Worm (Caenorhabditis elegans) whole organism, early embryonic: Measurements from ENCODE around the gene R144.13.
"Not testable (repeated sequence)": the region's sequence is repeated elsewhere in the genome, so short reads cannot be mapped to it uniquely, and the experiment has no call there.

Experiments used
- B0310.2 ChIP-seq: sonication (generic microtip); optimal IDR thresholded peaks from 2 replicates; lab custom pipeline; 2016; ENCODE audit warnings: mild to moderate bottlenecking, missing genetic modification characterization, missing compliant biosample characterization
- F13C5.2 ChIP-seq: sonication (generic microtip); optimal IDR thresholded peaks from 2 replicates; lab custom pipeline; 2017; ENCODE audit warnings: mild to moderate bottlenecking, missing genetic modification characterization, inconsistent platforms, missing compliant biosample characterization
- aly-1 ChIP-seq: sonication (generic microtip); optimal IDR thresholded peaks from 2 replicates; lab custom pipeline; 2016; ENCODE audit warnings: missing genetic modification characterization, missing compliant biosample characterization
- ama-1 ChIP-seq: fragments of 150-350 bp; optimal IDR thresholded peaks from 2 replicates; lab custom pipeline; 2014
- ceh-13 ChIP-seq: fragments of 200-800 bp; sonication (Bioruptor generic); optimal IDR thresholded peaks from 2 replicates; lab custom pipeline; 2018; ENCODE audit warnings: mild to moderate bottlenecking, missing genetic modification characterization, missing compliant biosample characterization
- ceh-36 ChIP-seq: sonication (generic microtip); optimal IDR thresholded peaks from 2 replicates; lab custom pipeline; 2016; ENCODE audit warnings: missing genetic modification characterization, inconsistent platforms, missing compliant biosample characterization
- ets-7 ChIP-seq: sonication (generic microtip); optimal IDR thresholded peaks from 2 replicates; lab custom pipeline; 2016; ENCODE audit warnings: missing genotype, missing genetic modification characterization, missing compliant biosample characterization
- flt-1 ChIP-seq: fragments of 200-800 bp; sonication (Bioruptor generic); IDR thresholded peaks from 2 replicates; pipeline ENCODE4 v1.3.6; 2022; ENCODE audit warnings: missing genetic modification characterization, missing compliant biosample characterization
- hmbx-1 ChIP-seq: sonication (generic microtip); optimal IDR thresholded peaks from 2 replicates; lab custom pipeline; 2016; ENCODE audit warnings: mild to moderate bottlenecking, missing genetic modification characterization, missing compliant biosample characterization
- hmg-4 ChIP-seq: fragments of 200-800 bp; sonication (Bioruptor generic); optimal IDR thresholded peaks from 2 replicates; lab custom pipeline; 2018; ENCODE audit warnings: mild to moderate bottlenecking, missing genetic modification characterization, missing compliant biosample characterization
- hnd-1 ChIP-seq: sonication (generic microtip); optimal IDR thresholded peaks from 2 replicates; lab custom pipeline; 2016; ENCODE audit warnings: missing genetic modification characterization, missing compliant biosample characterization
- pes-1 ChIP-seq: fragments of 200-800 bp; sonication (Bioruptor generic); IDR thresholded peaks from 2 replicates; pipeline ENCODE4 v1.3.6; 2022; ENCODE audit warnings: missing genetic modification reagents, missing genetic modification characterization, missing compliant biosample characterization
- scrt-1 ChIP-seq: fragments of 200-800 bp; sonication (Bioruptor generic); IDR thresholded peaks from 2 replicates; pipeline ENCODE4 v1.3.6; 2022; ENCODE audit warnings: missing genetic modification characterization, missing compliant biosample characterization
- sea-1 ChIP-seq: fragments of 200-800 bp; sonication (Bioruptor generic); conservative IDR thresholded peaks from 2 replicates; pipeline ENCODE4 v1.3.6; 2022; ENCODE audit warnings: missing genetic modification characterization, missing compliant biosample characterization
- tbx-11 ChIP-seq: fragments of 200-800 bp; sonication (Bioruptor generic); IDR thresholded peaks from 2 replicates; pipeline ENCODE4 v1.3.6; 2022; ENCODE audit warnings: missing genetic modification characterization, missing compliant biosample characterization
- tbx-37 ChIP-seq: fragments of 200-800 bp; sonication (Bioruptor generic); conservative IDR thresholded peaks from 2 replicates; pipeline ENCODE4 v1.3.6; 2022; ENCODE audit warnings: missing genetic modification reagents, missing genetic modification characterization, missing compliant biosample characterization
- tra-4 ChIP-seq: sonication (generic microtip); optimal IDR thresholded peaks from 2 replicates; lab custom pipeline; 2017; ENCODE audit warnings: missing genetic modification characterization, missing compliant biosample characterization

R144.13 gene

ce11 chrIII:5047175-5047574 lies 24.1 kb downstream of the R144.13 start, which contains the start of gene txbp-3:
Gene txbp-3 (minus strand): TSS chrIII:5047459.
- TF ChIP-seq hnd-1 (tag; lab: Kevin White, UChicago) (no peak), ceh-36 (no peak), hmbx-1 (no peak), tbx-37 (GFP tag; lab: Robert Waterston, UW) (no peak), F13C5.2 (tag; lab: Kevin White, UChicago) (no peak), tra-4 (no peak), ets-7 (tag; lab: Kevin White, UChicago) (no peak), pes-1 (no peak), scrt-1 (GFP tag; lab: Robert Waterston, UW) (no peak), flt-1 (no peak), B0310.2 (tag; lab: Kevin White, UChicago) (no peak), ceh-13 (GFP tag; lab: Kevin White, UChicago) (no peak), tbx-11 (GFP tag; lab: Robert Waterston, UW) (no peak)

ce11 chrIII:5047740-5048139 lies 24.7 kb downstream of the R144.13 start, which contains the start of gene C45G9.5:
Gene C45G9.5 (plus strand): TSS chrIII:5048117.
- TF ChIP-seq scrt-1 (GFP tag; lab: Robert Waterston, UW), result no peak
- TF ChIP-seq aly-1 (tag; lab: Kevin White, UChicago), result no peak
- no peak for TF ChIP-seq hmg-4 (GFP tag; lab: Kevin White, UChicago)

ce11 chrIII:5051949-5052348 lies 28.9 kb downstream of the R144.13 start, which contains the start of gene C45G9.15:
Gene C45G9.15 (minus strand): TSS chrIII:5052049.
- TF ChIP-seq tra-4 (no peak), tbx-37 (GFP tag; lab: Robert Waterston, UW) (no peak), hnd-1 (tag; lab: Kevin White, UChicago) (no peak), sea-1 (GFP tag; lab: Robert Waterston, UW) (no peak), ets-7 (tag; lab: Kevin White, UChicago) (no peak)

- TF ChIP-seq scrt-1 (GFP tag; lab: Robert Waterston, UW) (no peak), ceh-13 (GFP tag; lab: Kevin White, UChicago) (no peak), hmbx-1 (no peak), ets-7 (tag; lab: Kevin White, UChicago) (no peak), ceh-36 (no peak), B0310.2 (tag; lab: Kevin White, UChicago) (no peak), F13C5.2 (tag; lab: Kevin White, UChicago) (no peak), tbx-37 (GFP tag; lab: Robert Waterston, UW) (no peak), aly-1 (tag; lab: Kevin White, UChicago) (no peak), pes-1 (no peak), tbx-11 (GFP tag; lab: Robert Waterston, UW) (no peak)
Measured at ce11 chrIII:5053541-5053940, 30.5 kb downstream of the R144.13 start, which contains the start of gene C45G9.8. Gene C45G9.8 (minus strand): TSS chrIII:5053641.

ce11 chrIII:5055709-5056108 lies 32.6 kb downstream of the R144.13 start, which contains the start of gene C45G9.9:
Gene C45G9.9 (minus strand): TSS chrIII:5055809.
- not testable (repeated sequence) for TF ChIP-seq F13C5.2 (tag; lab: Kevin White, UChicago); flt-1; ceh-13 (GFP tag; lab: Kevin White, UChicago)

- TF ChIP-seq ets-7 (tag; lab: Kevin White, UChicago) (no peak), F13C5.2 (tag; lab: Kevin White, UChicago) (no peak)
Measured at ce11 chrIII:5061798-5062197, 38.7 kb downstream of the R144.13 start, which contains the start of gene C45G9.10. Gene C45G9.10 (minus strand): TSS chrIII:5061898.

- TF ChIP-seq ama-1 (lab: Kevin White, UChicago); ceh-13 (GFP tag; lab: Kevin White, UChicago); flt-1: not testable (repeated sequence)
Measured at ce11 chrIII:5062406-5062805, 39.3 kb downstream of the R144.13 start, which contains the start of gene C45G9.4. Gene C45G9.4 (plus strand): TSS chrIII:5062706.

ce11 chrIII:5068675-5069233 lies 45.7 kb downstream of the R144.13 start, which contains the start of the genes C45G9.11 and C45G9.2:
Gene C45G9.11 (minus strand): TSS chrIII:5068725.
Gene C45G9.2 (plus strand): TSS chrIII:5069066.
- no peak for TF ChIP-seq aly-1 (tag; lab: Kevin White, UChicago)
- TF ChIP-seq B0310.2 (tag; lab: Kevin White, UChicago), result no peak
- TF ChIP-seq pes-1, result no peak
- TF ChIP-seq hnd-1 (tag; lab: Kevin White, UChicago), result no peak
- TF ChIP-seq sea-1 (GFP tag; lab: Robert Waterston, UW), result no peak
- TF ChIP-seq tra-4, result no peak
- TF ChIP-seq ets-7 (tag; lab: Kevin White, UChicago), result no peak
- TF ChIP-seq scrt-1 (GFP tag; lab: Robert Waterston, UW), result no peak
- peak; percentile 59 for TF ChIP-seq F13C5.2 (tag; lab: Kevin White, UChicago)
- no peak for TF ChIP-seq ceh-36
- TF ChIP-seq hmg-4 (GFP tag; lab: Kevin White, UChicago), result no peak
- no peak for TF ChIP-seq tbx-11 (GFP tag; lab: Robert Waterston, UW)
- no peak for TF ChIP-seq ama-1 (lab: Kevin White, UChicago)
- TF ChIP-seq tbx-37 (GFP tag; lab: Robert Waterston, UW), result peak; percentile 82; the same call in 1 of the 2 replicates
- TF ChIP-seq hmbx-1, result no peak
- 0 out of 2 replicates have a peak, but pooled peaks have one; percentile 21 for TF ChIP-seq flt-1
- no peak for TF ChIP-seq ceh-13 (GFP tag; lab: Kevin White, UChicago)
